Fruit fly (Drosophila melanogaster) whole organism, wandering third instar larva: ENCODE measurements around the gene mio.

Source experiments
- Abd-B ChIP-seq: fragments of >200 bp; optimal IDR thresholded peaks from 2 replicates; lab custom pipeline; 2017; ENCODE audit warnings: missing biosample characterization, missing genetic modification characterization
- CG32264 ChIP-seq: fragments of 200-800 bp; sonication (Bioruptor generic); optimal IDR thresholded peaks from 2 replicates; lab custom pipeline; 2016; ENCODE audit warnings: missing biosample characterization, missing genetic modification characterization
- CG9705 ChIP-seq: fragments of 200-800 bp; sonication (Bioruptor generic); optimal IDR thresholded peaks from 2 replicates; lab custom pipeline; 2018; ENCODE audit warnings: missing biosample characterization, mild to moderate bottlenecking, missing genetic modification characterization
- CrebA ChIP-seq: fragments of 200-800 bp; sonication (Bioruptor generic); optimal IDR thresholded peaks from 2 replicates; lab custom pipeline; 2016; ENCODE audit warnings: missing biosample characterization, mild to moderate bottlenecking, missing genetic modification characterization, borderline replicate concordance
- Dfd ChIP-seq: fragments of >200 bp; optimal IDR thresholded peaks from 2 replicates; lab custom pipeline; 2017; ENCODE audit warnings: missing biosample characterization, missing genetic modification characterization
- Dif ChIP-seq: fragments of 200-275, 200-300 bp; sonication (Bioruptor generic); optimal IDR thresholded peaks from 2 replicates; lab custom pipeline; 2018; ENCODE audit warnings: missing biosample characterization, missing genetic modification characterization; ENCODE audit not compliant: partially characterized antibody
- GATAd ChIP-seq: sonication (Bioruptor generic); optimal IDR thresholded peaks from 2 replicates; lab custom pipeline; 2016; ENCODE audit warnings: missing biosample characterization, missing genetic modification characterization
- HLH106 ChIP-seq: fragments of 200-800 bp; optimal IDR thresholded peaks from 3 replicates; lab custom pipeline; 2019; ENCODE audit warnings: missing biosample characterization, mild to moderate bottlenecking, missing genetic modification characterization, moderate library complexity
- Hnf4 ChIP-seq: fragments of 200-800 bp; sonication (Bioruptor generic); optimal IDR thresholded peaks from 2 replicates; lab custom pipeline; 2016; ENCODE audit warnings: missing biosample characterization, mild to moderate bottlenecking, missing genetic modification characterization
- Hr78 ChIP-seq: fragments of >200 bp; optimal IDR thresholded peaks from 2 replicates; lab custom pipeline; 2017; ENCODE audit warnings: missing biosample characterization, missing genetic modification characterization
- Hr83 ChIP-seq: fragments of 200-300 bp; sonication (Bioruptor generic); optimal IDR thresholded peaks from 2 replicates; lab custom pipeline; 2016; ENCODE audit warnings: missing biosample characterization, mild to moderate bottlenecking, missing genetic modification characterization, moderate library complexity; ENCODE audit not compliant: poor library complexity, severe bottlenecking
- Jra ChIP-seq: sonication (Bioruptor generic); optimal IDR thresholded peaks from 2 replicates; lab custom pipeline; 2016; ENCODE audit warnings: missing biosample characterization, missing genetic modification characterization
- Mio ChIP-seq: sonication (Bioruptor generic); optimal IDR thresholded peaks from 2 replicates; lab custom pipeline; 2016; ENCODE audit warnings: missing biosample characterization, missing genetic modification characterization
- Myc ChIP-seq: fragments of >200 bp; optimal IDR thresholded peaks from 2 replicates; lab custom pipeline; 2017
- N ChIP-seq: fragments of >200 bp; optimal IDR thresholded peaks from 2 replicates; lab custom pipeline; 2018; ENCODE audit warnings: missing biosample characterization, missing external identifiers, missing genetic modification characterization
- OdsH ChIP-seq: fragments of 200-800 bp; sonication (Bioruptor generic); optimal IDR thresholded peaks from 2 replicates; lab custom pipeline; 2016; ENCODE audit warnings: missing biosample characterization, mild to moderate bottlenecking, missing genetic modification characterization
- Rel ChIP-seq, 2 experiments: fragments of 200-800 bp; sonication (Bioruptor generic) in 1 of 2; optimal IDR thresholded peaks; 2 replicates in 1 of 2; 3 replicates in 1 of 2; lab custom pipeline; 2016 to 2019; ENCODE audit warnings: mild to moderate bottlenecking in 2 of 2, missing biosample characterization in 2 of 2, missing genetic modification characterization in 2 of 2, moderate library complexity in 1 of 2
- Sp1 ChIP-seq: fragments of 200-800 bp; sonication (Bioruptor generic); optimal IDR thresholded peaks from 3 replicates; lab custom pipeline; 2019; ENCODE audit warnings: missing biosample characterization, mild to moderate bottlenecking, missing genetic modification characterization, moderate library complexity
- Vsx2 ChIP-seq: fragments of 200-300, 225-300 bp; sonication (Bioruptor generic); optimal IDR thresholded peaks from 2 replicates; lab custom pipeline; 2018; ENCODE audit warnings: missing biosample characterization, missing genetic modification characterization; ENCODE audit not compliant: partially characterized antibody
- br ChIP-seq: fragments of 200-800 bp; sonication (Bioruptor generic); optimal IDR thresholded peaks from 2 replicates; lab custom pipeline; 2016; ENCODE audit warnings: missing biosample characterization, missing genetic modification characterization
- brk ChIP-seq: fragments of 200-800 bp; sonication (Bioruptor generic); optimal IDR thresholded peaks from 2 replicates; lab custom pipeline; 2016; ENCODE audit warnings: missing biosample characterization, mild to moderate bottlenecking, missing genetic modification characterization
- dl ChIP-seq, 2 experiments: fragments of 175-275, 200-275 bp in 1 of 2; fragments of 200-275 bp in 1 of 2; sonication (Bioruptor generic); optimal IDR thresholded peaks; lab custom pipeline; 2018; ENCODE audit warnings: mild to moderate bottlenecking in 2 of 2, missing biosample characterization in 2 of 2, missing genetic modification characterization in 2 of 2, moderate library complexity in 2 of 2; ENCODE audit not compliant: partially characterized antibody in 2 of 2, insufficient read depth in 1 of 2
- dmrt93B ChIP-seq: fragments of 200-800 bp; sonication (Bioruptor generic); optimal IDR thresholded peaks from 2 replicates; lab custom pipeline; 2018; ENCODE audit warnings: missing biosample characterization, mild to moderate bottlenecking, missing genetic modification characterization
- dsf ChIP-seq: sonication (Bioruptor generic); optimal IDR thresholded peaks from 2 replicates; lab custom pipeline; 2016; ENCODE audit warnings: missing biosample characterization, missing genetic modification characterization, borderline replicate concordance
- ey ChIP-seq: fragments of 200-800 bp; sonication (Bioruptor generic); optimal IDR thresholded peaks from 2 replicates; lab custom pipeline; 2016; ENCODE audit warnings: missing biosample characterization, missing genetic modification characterization
- foxo ChIP-seq, 2 experiments: fragments of 200-800 bp; sonication (Bioruptor generic); optimal IDR thresholded peaks; 2 replicates in 1 of 2; 3 replicates in 1 of 2; lab custom pipeline; 2016 to 2017; ENCODE audit warnings: missing biosample characterization in 2 of 2, missing genetic modification characterization in 2 of 2
- fru ChIP-seq: fragments of 200-800 bp; sonication (Bioruptor generic); optimal IDR thresholded peaks from 3 replicates; lab custom pipeline; 2016; ENCODE audit warnings: missing biosample characterization, mild to moderate bottlenecking, missing genetic modification characterization
- h ChIP-seq: fragments of 200-800 bp; sonication (Bioruptor generic); optimal IDR thresholded peaks from 3 replicates; lab custom pipeline; 2016; ENCODE audit warnings: missing biosample characterization, mild to moderate bottlenecking, missing genetic modification characterization
- jim ChIP-seq: fragments of 175-275, 200-325 bp; sonication (Bioruptor generic); optimal IDR thresholded peaks from 2 replicates; lab custom pipeline; 2016; ENCODE audit warnings: missing biosample characterization, mild to moderate bottlenecking, missing genetic modification characterization
- lola ChIP-seq: fragments of >200 bp; optimal IDR thresholded peaks from 2 replicates; lab custom pipeline; 2017; ENCODE audit warnings: missing biosample characterization, missing genetic modification characterization
- pan ChIP-seq: fragments of >200 bp; optimal IDR thresholded peaks from 2 replicates; lab custom pipeline; 2017
- psq ChIP-seq: fragments of 200-800 bp; sonication (Bioruptor generic); optimal IDR thresholded peaks from 3 replicates; lab custom pipeline; 2017; ENCODE audit warnings: missing biosample characterization, mild to moderate bottlenecking, missing genetic modification characterization, moderate library complexity
- rgr ChIP-seq: fragments of 200-800 bp; sonication (Bioruptor generic); optimal IDR thresholded peaks from 3 replicates; lab custom pipeline; 2016; ENCODE audit warnings: missing biosample characterization, mild to moderate bottlenecking, missing genetic modification characterization
- sage ChIP-seq: fragments of 200-800 bp; sonication (Bioruptor generic); optimal IDR thresholded peaks from 2 replicates; lab custom pipeline; 2016; ENCODE audit warnings: missing biosample characterization, mild to moderate bottlenecking, missing genetic modification characterization
- sv ChIP-seq: fragments of 200-800 bp; sonication (Bioruptor generic); optimal IDR thresholded peaks from 3 replicates; lab custom pipeline; 2016; ENCODE audit warnings: missing biosample characterization, missing genetic modification characterization
- tai ChIP-seq: sonication (Bioruptor generic); optimal IDR thresholded peaks from 2 replicates; lab custom pipeline; 2016; ENCODE audit warnings: missing biosample characterization, missing genetic modification characterization
- usp ChIP-seq: fragments of >200 bp; optimal IDR thresholded peaks from 2 replicates; lab custom pipeline; 2017; ENCODE audit warnings: missing biosample characterization, missing genetic modification characterization
- woc ChIP-seq: sonication (Bioruptor generic); optimal IDR thresholded peaks from 2 replicates; lab custom pipeline; 2016; ENCODE audit warnings: missing biosample characterization, mild to moderate bottlenecking, missing genetic modification characterization

Gene mio

dm6 chr2L:2175090-2175830, 41.8 kb upstream of the mio start:
- TF ChIP-seq lola (GFP tag; lab: Kevin White, UChicago), result no peak
- peak; percentile 28 for TF ChIP-seq h (GFP tag; lab: Kevin White, UChicago)
- TF ChIP-seq Hr83 (GFP tag; lab: Kevin White, UChicago), result peak; percentile 42
- peak; percentile 91 for TF ChIP-seq psq (GFP tag; lab: Kevin White, UChicago)
- TF ChIP-seq br (GFP tag; lab: Kevin White, UChicago), result peak; percentile 48
- TF ChIP-seq Hr78, result no peak
- peak; percentile 76 for TF ChIP-seq Dif (GFP tag; lab: Kevin White, UChicago)
- TF ChIP-seq Sp1 (GFP tag; lab: Kevin White, UChicago), result peak; percentile 37
- no peak for TF ChIP-seq Myc (lab: Kevin White, UChicago)
- TF ChIP-seq OdsH (GFP tag; lab: Kevin White, UChicago), result peak; percentile 54
- peak; percentile 41 for TF ChIP-seq Hnf4
- peak; percentile 47 for TF ChIP-seq fru
- TF ChIP-seq brk (GFP tag; lab: Kevin White, UChicago), result peak; percentile 61
- no peak for TF ChIP-seq GATAd (GFP tag; lab: Kevin White, UChicago)
- TF ChIP-seq Dfd (GFP tag; lab: Kevin White, UChicago), result peak; percentile 90
- no peak for TF ChIP-seq dmrt93B
- no peak for TF ChIP-seq Rel (GFP tag; optimal IDR thresholded peaks at IDR 0.05; lab: Kevin White, UChicago)
- peak; percentile 1 for TF ChIP-seq Rel (tag; optimal IDR thresholded peaks at IDR 0.05; lab: Kevin White, UChicago)
- no peak for TF ChIP-seq dsf (GFP tag; lab: Kevin White, UChicago)
- no peak for TF ChIP-seq pan (lab: Kevin White, UChicago)
- TF ChIP-seq CG9705 (GFP tag; lab: Kevin White, UChicago), result no peak
- peak; percentile 29 for TF ChIP-seq woc (GFP tag; lab: Kevin White, UChicago)
- TF ChIP-seq tai (GFP tag; lab: Kevin White, UChicago), result peak; percentile 24
- no peak for TF ChIP-seq sv (GFP tag; lab: Kevin White, UChicago)
- TF ChIP-seq HLH106, result peak; percentile 32
- no peak for TF ChIP-seq Mio (GFP tag; lab: Kevin White, UChicago)
- no peak for TF ChIP-seq N (GFP tag; lab: Kevin White, UChicago)
- TF ChIP-seq CG32264 (GFP tag; lab: Kevin White, UChicago), result no peak
- TF ChIP-seq jim (GFP tag; lab: Kevin White, UChicago), result no peak
- no peak for TF ChIP-seq sage (GFP tag; lab: Kevin White, UChicago)
- TF ChIP-seq CrebA (GFP tag; lab: Kevin White, UChicago), result no peak
- TF ChIP-seq Abd-B (GFP tag; lab: Kevin White, UChicago), result no peak
- peak in 1 of 2 experiments; percentile 41 for TF ChIP-seq dl (GFP tag; optimal IDR thresholded peaks at IDR 0.05; lab: Kevin White, UChicago; ENCODE audit: insufficient read depth in 1 of 2, partially characterized antibody in 2 of 2)
- TF ChIP-seq foxo (GFP tag; optimal IDR thresholded peaks at IDR 0.05; lab: Kevin White, UChicago), result peak in 1 of 2 experiments; percentile 21
- TF ChIP-seq rgr, result peak; percentile 63
- TF ChIP-seq Vsx2 (GFP tag; lab: Kevin White, UChicago), result peak; percentile 43
- TF ChIP-seq usp (GFP tag; lab: Kevin White, UChicago), result no peak
- TF ChIP-seq ey (GFP tag; lab: Kevin White, UChicago), result peak; percentile 47
- peak; percentile 0 for TF ChIP-seq Jra (GFP tag; lab: Kevin White, UChicago)

dm6 chr2L:2175930-2176643, 41.0 kb upstream of the mio start:
- TF ChIP-seq Dif (GFP tag; lab: Kevin White, UChicago) (no peak), N (GFP tag; lab: Kevin White, UChicago) (no peak), woc (GFP tag; lab: Kevin White, UChicago) (peak; percentile 41), rgr (peak; percentile 54), brk (GFP tag; lab: Kevin White, UChicago) (peak; percentile 69), foxo (GFP tag; optimal IDR thresholded peaks at IDR 0.05; lab: Kevin White, UChicago) (peak in 1 of 2 experiments; percentile 64), h (GFP tag; lab: Kevin White, UChicago) (peak; percentile 74), Jra (GFP tag; lab: Kevin White, UChicago) (no peak), HLH106 (peak; percentile 75), usp (GFP tag; lab: Kevin White, UChicago) (no peak), CG32264 (GFP tag; lab: Kevin White, UChicago) (no peak), sage (GFP tag; lab: Kevin White, UChicago) (peak; percentile 39), OdsH (GFP tag; lab: Kevin White, UChicago) (peak; percentile 67), Vsx2 (GFP tag; lab: Kevin White, UChicago) (no peak), lola (GFP tag; lab: Kevin White, UChicago) (no peak), Rel (GFP tag; optimal IDR thresholded peaks at IDR 0.05; lab: Kevin White, UChicago) (no peak), Rel (tag; optimal IDR thresholded peaks at IDR 0.05; lab: Kevin White, UChicago) (peak; percentile 70), tai (GFP tag; lab: Kevin White, UChicago) (no peak), dsf (GFP tag; lab: Kevin White, UChicago) (no peak), sv (GFP tag; lab: Kevin White, UChicago) (no peak), br (GFP tag; lab: Kevin White, UChicago) (peak; percentile 30), dmrt93B (peak; percentile 37), Sp1 (GFP tag; lab: Kevin White, UChicago) (peak; percentile 60), ey (GFP tag; lab: Kevin White, UChicago) (peak; percentile 67), psq (GFP tag; lab: Kevin White, UChicago) (no peak), Dfd (GFP tag; lab: Kevin White, UChicago) (no peak), CrebA (GFP tag; lab: Kevin White, UChicago) (peak; percentile 60), Hr83 (GFP tag; lab: Kevin White, UChicago) (peak; percentile 17), fru (peak; percentile 73), Abd-B (GFP tag; lab: Kevin White, UChicago) (no peak), Mio (GFP tag; lab: Kevin White, UChicago) (no peak)
